Worm (Caenorhabditis elegans) whole organism, young adult: ENCODE data around the gene jun-1.
A peak's percentile ranks its signal among the peaks of the same experiment; 100 is the strongest.

Experiments
- B0035.1 ChIP-seq: sonication (generic microtip); optimal IDR thresholded peaks from 2 replicates; lab custom pipeline; 2016; ENCODE audit warnings: missing genetic modification characterization, mild to moderate bottlenecking, missing compliant biosample characterization, missing genotype, missing genetic modification reagents
- B0261.1 ChIP-seq: sonication (generic microtip); optimal IDR thresholded peaks from 2 replicates; lab custom pipeline; 2016; ENCODE audit warnings: mild to moderate bottlenecking, missing genetic modification characterization, moderate library complexity, missing compliant biosample characterization
- B0336.3 ChIP-seq: fragments of 200-800 bp; sonication (Bioruptor generic); IDR thresholded peaks from 2 replicates; pipeline ENCODE4 v1.3.6; 2022; ENCODE audit warnings: missing genetic modification characterization, missing compliant biosample characterization
- C06A6.2 ChIP-seq: fragments of 200-800 bp; sonication (Bioruptor generic); conservative IDR thresholded peaks from 2 replicates; pipeline ENCODE4 v1.3.6; 2022; ENCODE audit warnings: missing genetic modification characterization, missing compliant biosample characterization
- D2030.7 ChIP-seq: fragments of 200-800 bp; sonication (Bioruptor generic); IDR thresholded peaks from 2 replicates; pipeline ENCODE4 v1.3.6; 2022; ENCODE audit warnings: missing genetic modification reagents, missing genetic modification characterization, missing compliant biosample characterization
- F52B5.7 ChIP-seq: sonication (generic microtip); optimal IDR thresholded peaks from 2 replicates; lab custom pipeline; 2016; ENCODE audit warnings: mild to moderate bottlenecking, missing genetic modification characterization, missing compliant biosample characterization
- K11D2.4 ChIP-seq: fragments of 200-800 bp; sonication (Bioruptor generic); IDR thresholded peaks from 2 replicates; pipeline ENCODE4 v1.3.6; 2022; ENCODE audit warnings: missing genetic modification reagents, missing genetic modification characterization, missing compliant biosample characterization
- Y53F4B.3 ChIP-seq: fragments of 200-800 bp; sonication (Bioruptor generic); IDR thresholded peaks from 2 replicates; pipeline ENCODE4 v1.3.6; 2022; ENCODE audit warnings: missing genetic modification reagents, missing genetic modification characterization, missing compliant biosample characterization
- aptf-3 ChIP-seq: fragments of 200-800 bp; sonication (Bioruptor generic); IDR thresholded peaks from 2 replicates; pipeline ENCODE4 v1.3.6; 2022; ENCODE audit warnings: missing genetic modification characterization, missing compliant biosample characterization
- attf-3 ChIP-seq: fragments of 200-800 bp; sonication (Bioruptor generic); conservative IDR thresholded peaks from 2 replicates; pipeline ENCODE4 v1.3.6; 2022; ENCODE audit warnings: missing genetic modification reagents, missing genetic modification characterization, missing compliant biosample characterization
- bed-1 ChIP-seq: fragments of 200-800 bp; sonication (Bioruptor generic); IDR thresholded peaks from 2 replicates; pipeline ENCODE4 v1.3.6; 2022; ENCODE audit warnings: missing genetic modification reagents, missing genetic modification characterization, missing compliant biosample characterization
- cebp-1 ChIP-seq, 2 experiments: fragments of 200-800 bp in 1 of 2; sonication (Bioruptor generic) in 1 of 2; sonication (generic microtip) in 1 of 2; IDR thresholded peaks in 1 of 2; optimal IDR thresholded peaks in 1 of 2; 2 replicates each; pipeline versions ENCODE4 v1.3.6 to Lab custom; 2017 to 2022; ENCODE audit warnings: missing compliant biosample characterization in 2 of 2, missing genetic modification characterization in 2 of 2, mild to moderate bottlenecking in 1 of 2, missing genetic modification reagents in 1 of 2, moderate library complexity in 1 of 2
- ceh-100 ChIP-seq: fragments of 200-800 bp; sonication (Bioruptor generic); IDR thresholded peaks from 2 replicates; pipeline ENCODE4 v1.3.6; 2022; ENCODE audit warnings: missing genetic modification reagents, missing genetic modification characterization, missing compliant biosample characterization
- dpl-1 ChIP-seq: fragments of 150-350 bp; optimal IDR thresholded peaks from 2 replicates; lab custom pipeline; 2014; ENCODE audit warnings: missing biosample characterization, missing genetic modification reagents, missing genetic modification characterization
- efl-1 ChIP-seq: fragments of 150-350 bp; optimal IDR thresholded peaks from 2 replicates; lab custom pipeline; 2014; ENCODE audit warnings: missing biosample characterization, missing genetic modification reagents, missing genetic modification characterization
- him-1 ChIP-seq: sonication (generic microtip); optimal IDR thresholded peaks from 2 replicates; lab custom pipeline; 2016; ENCODE audit warnings: missing genotype, missing genetic modification reagents, missing genetic modification characterization, missing compliant biosample characterization
- hsf-1 ChIP-seq: fragments of 200-800 bp; sonication (Bioruptor generic); IDR thresholded peaks from 2 replicates; pipeline ENCODE4 v1.3.6; 2022; ENCODE audit warnings: missing genetic modification reagents, missing genetic modification characterization, missing compliant biosample characterization
- lin-26 ChIP-seq: fragments of 200-800 bp; sonication (Bioruptor generic); IDR thresholded peaks from 2 replicates; pipeline ENCODE4 v1.3.6; 2022; ENCODE audit warnings: missing genetic modification reagents, missing genetic modification characterization, missing compliant biosample characterization
- lin-35 ChIP-seq, 3 experiments: fragments of 150-350 bp in 2 of 3; sonication (generic microtip) in 1 of 3; optimal IDR thresholded peaks; 2 replicates each; lab custom pipeline; 2014 to 2018; ENCODE audit warnings: missing biosample characterization in 3 of 3, missing genetic modification characterization in 3 of 3, missing genetic modification reagents in 3 of 3
- lin-54 ChIP-seq: fragments of 200-800 bp; sonication (Bioruptor generic); optimal IDR thresholded peaks from 2 replicates; lab custom pipeline; 2018; ENCODE audit warnings: mild to moderate bottlenecking, missing genetic modification characterization, missing compliant biosample characterization
- lsl-1 ChIP-seq: fragments of 200-800 bp; sonication (Bioruptor generic); optimal IDR thresholded peaks from 2 replicates; lab custom pipeline; 2018; ENCODE audit warnings: mild to moderate bottlenecking, missing genetic modification characterization, moderate library complexity, missing compliant biosample characterization
- madf-3 ChIP-seq: fragments of 200-800 bp; sonication (Bioruptor generic); IDR thresholded peaks from 2 replicates; pipeline ENCODE4 v1.3.6; 2022; ENCODE audit warnings: missing genetic modification reagents, missing genetic modification characterization, missing compliant biosample characterization
- madf-6 ChIP-seq: fragments of 200-800 bp; sonication (Bioruptor generic); IDR thresholded peaks from 2 replicates; pipeline ENCODE4 v1.3.6; 2022; ENCODE audit warnings: missing genetic modification reagents, missing genetic modification characterization, missing compliant biosample characterization
- mxl-1 ChIP-seq: sonication (generic microtip); optimal IDR thresholded peaks from 2 replicates; lab custom pipeline; 2016; ENCODE audit warnings: missing genetic modification characterization, missing compliant biosample characterization
- nfya-1 ChIP-seq: sonication (generic microtip); optimal IDR thresholded peaks from 2 replicates; lab custom pipeline; 2017; ENCODE audit warnings: antibody characterized with exemption, missing compliant biosample characterization, missing genetic modification characterization, borderline replicate concordance; ENCODE audit not compliant: insufficient read depth
- nhr-27 ChIP-seq: fragments of 200-800 bp; sonication (Bioruptor generic); optimal IDR thresholded peaks from 2 replicates; lab custom pipeline; 2018; ENCODE audit warnings: mild to moderate bottlenecking, missing genetic modification characterization, moderate library complexity, missing compliant biosample characterization
- pbrm-1 ChIP-seq: fragments of 200-800 bp; sonication (Bioruptor generic); IDR thresholded peaks from 2 replicates; pipeline ENCODE4 v1.3.6; 2022; ENCODE audit warnings: missing genetic modification reagents, missing genetic modification characterization, missing compliant biosample characterization
- rcor-1 ChIP-seq: fragments of 200-800 bp; sonication (Bioruptor generic); IDR thresholded peaks from 2 replicates; pipeline ENCODE4 v1.3.6; 2022; ENCODE audit warnings: missing genetic modification reagents, missing genetic modification characterization, missing compliant biosample characterization
- snpc-1.1 ChIP-seq: sonication (generic microtip); optimal IDR thresholded peaks from 2 replicates; lab custom pipeline; 2017; ENCODE audit warnings: missing genetic modification characterization, mild to moderate bottlenecking, missing compliant biosample characterization, antibody characterized with exemption, moderate library complexity, missing genotype, missing genetic modification reagents; ENCODE audit not compliant: insufficient read depth
- somi-1 ChIP-seq: fragments of 200-800 bp; sonication (Bioruptor generic); optimal IDR thresholded peaks from 2 replicates; lab custom pipeline; 2018; ENCODE audit warnings: mild to moderate bottlenecking, missing genetic modification characterization, missing compliant biosample characterization
- sptf-2 ChIP-seq: fragments of 200-800 bp; sonication (Bioruptor generic); optimal IDR thresholded peaks from 2 replicates; lab custom pipeline; 2018; ENCODE audit warnings: mild to moderate bottlenecking, missing genetic modification characterization, missing compliant biosample characterization
- ztf-18 ChIP-seq: sonication (generic microtip); optimal IDR thresholded peaks from 2 replicates; lab custom pipeline; 2016; ENCODE audit warnings: missing genotype, mild to moderate bottlenecking, missing genetic modification characterization, missing compliant biosample characterization

The jun-1 gene

DNA sequence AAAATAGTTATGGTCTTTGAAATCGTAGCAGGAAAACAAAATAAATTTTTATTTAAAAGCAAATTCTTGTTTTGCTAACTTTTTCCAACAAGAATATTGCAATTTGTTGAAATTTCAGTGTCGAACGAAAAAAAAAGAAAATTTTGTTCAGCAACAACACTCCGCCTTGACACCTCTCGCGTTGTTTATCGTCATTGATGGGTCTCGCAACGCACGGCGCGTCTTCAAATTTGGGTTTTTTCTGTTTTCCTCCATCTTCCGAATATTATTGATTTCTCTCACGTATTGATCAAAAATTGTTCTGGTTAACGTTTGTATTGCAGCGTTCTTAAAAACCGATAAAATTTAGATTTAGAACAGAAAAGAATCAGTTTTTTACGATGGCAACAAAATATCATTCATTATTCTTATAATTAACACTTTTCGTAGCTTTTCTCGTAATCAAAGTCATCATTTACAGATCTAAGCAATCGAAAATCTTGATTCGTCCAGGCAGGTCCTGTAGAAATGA is 56.5 kb downstream of the jun-1 start, which contains the start of gene dpl-1:
Gene dpl-1, plus strand, starts transcription at position 461 of the 511 bp plus-strand sequence.
- TF ChIP-seq dpl-1 (GFP tag; lab: Kevin White, UChicago), result peak; percentile 26
- TF ChIP-seq lin-54, result peak; percentile 30
- no peak for TF ChIP-seq lsl-1 (GFP tag; lab: Kevin White, UChicago)
- peak; percentile 39 for TF ChIP-seq efl-1 (GFP tag; lab: Kevin White, UChicago)
- TF ChIP-seq ztf-18 (tag; lab: Kevin White, UChicago), result no peak
- TF ChIP-seq attf-3 (GFP tag; lab: Robert Waterston, UW), result peak; percentile 92
- TF ChIP-seq lin-35 (GFP tag; optimal IDR thresholded peaks at IDR 0.05; lab: Kevin White, UChicago), result peak in 1 of 3 experiments; percentile 59

DNA sequence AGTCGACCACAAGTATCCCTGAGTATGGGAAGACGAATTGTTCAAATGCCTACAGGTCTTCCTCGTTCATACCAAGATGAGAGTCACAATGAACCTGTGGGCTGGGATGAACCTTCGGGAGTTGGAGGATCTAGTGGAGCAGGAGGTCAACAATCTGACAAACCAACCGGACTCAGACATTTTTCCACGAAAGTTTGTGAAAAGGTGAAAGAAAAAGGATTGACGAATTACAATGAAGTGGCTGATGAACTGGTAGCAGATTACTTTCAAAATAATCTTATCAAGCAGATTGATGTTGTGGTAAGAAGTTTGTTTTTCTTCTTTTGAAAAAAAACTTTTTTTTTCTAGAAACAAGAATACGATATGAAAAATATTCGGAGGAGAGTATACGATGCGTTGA is 57.1 kb downstream of the jun-1 start:
- TF ChIP-seq mxl-1 (no peak), K11D2.4 (no peak), madf-3 (GFP tag; lab: Robert Waterston, UW) (0 out of 2 replicates have a peak, but pooled peaks have one; percentile 24)

DNA sequence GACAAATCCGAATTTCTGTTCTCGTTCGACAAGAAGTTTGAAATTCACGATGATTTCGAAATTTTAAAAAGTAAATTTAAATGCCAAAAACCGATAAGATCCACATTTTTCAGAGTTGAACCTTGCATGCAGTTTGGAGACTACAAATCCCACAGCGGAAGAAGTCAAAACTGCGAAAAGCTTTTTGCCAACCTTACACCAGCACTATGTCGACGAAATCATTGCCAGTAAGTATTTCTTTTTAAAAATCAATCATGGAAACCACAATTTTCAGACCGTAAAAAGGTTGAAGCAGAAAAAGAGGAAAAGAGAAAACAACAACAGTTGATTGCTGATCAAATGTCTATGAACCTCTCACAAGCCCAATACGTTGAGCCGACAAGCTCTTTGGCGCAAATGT is 57.9 kb downstream of the jun-1 start:
- TF ChIP-seq mxl-1, result no peak
- no peak for TF ChIP-seq D2030.7
- 0 out of 2 replicates have a peak, but pooled peaks have one; percentile 11 for TF ChIP-seq madf-6 (GFP tag; lab: Robert Waterston, UW)
- no peak for TF ChIP-seq bed-1
- TF ChIP-seq Y53F4B.3 (GFP tag; lab: Robert Waterston, UW), result no peak
- TF ChIP-seq K11D2.4, result no peak
- TF ChIP-seq rcor-1 (GFP tag; lab: Robert Waterston, UW), result no peak
- TF ChIP-seq cebp-1 (GFP tag; IDR thresholded peaks at IDR 0.05; lab: Robert Waterston, UW), result no peak
- TF ChIP-seq cebp-1 (tag; optimal IDR thresholded peaks at IDR 0.05; lab: Kevin White, UChicago), result no peak

DNA sequence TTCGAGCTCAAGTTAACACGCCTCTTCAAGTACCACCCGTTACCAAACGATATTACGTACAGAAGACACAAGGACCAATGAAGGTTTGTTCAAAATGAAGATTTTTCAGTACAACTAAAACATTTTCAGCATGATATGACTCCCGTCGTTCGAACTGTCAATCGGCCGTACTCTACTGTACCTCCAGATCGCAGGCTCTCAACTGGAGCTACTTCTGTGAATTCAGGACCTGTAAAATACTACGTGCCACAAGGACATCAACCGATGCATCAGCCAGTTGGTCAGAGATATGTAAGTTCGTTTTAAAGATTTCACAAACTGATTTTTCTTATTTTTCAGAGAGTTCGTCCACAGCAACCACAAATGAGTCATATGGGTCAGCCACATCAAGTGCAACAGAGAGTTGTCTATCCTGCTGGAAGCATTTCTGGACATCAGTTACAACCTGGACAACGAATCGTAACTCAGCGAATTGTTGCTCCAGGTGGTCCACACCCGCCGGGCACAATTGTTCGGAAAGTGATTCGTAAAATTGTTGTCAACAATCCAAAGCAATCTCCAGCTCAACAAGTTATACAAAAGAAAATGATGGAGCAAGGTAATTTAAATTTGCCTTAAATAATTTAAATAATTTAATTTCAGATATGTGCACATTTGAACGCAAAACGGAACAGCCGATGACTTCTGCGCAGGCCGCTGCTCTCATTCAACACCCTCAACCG is 58.7 kb downstream of the jun-1 start:
- TF ChIP-seq snpc-1.1 (no peak), ceh-100 (no peak), B0261.1 (tag; lab: Kevin White, UChicago) (no peak), him-1 (no peak), pbrm-1 (no peak), sptf-2 (GFP tag; lab: Kevin White, UChicago) (no peak), lin-26 (GFP tag; lab: Robert Waterston, UW) (no peak), F52B5.7 (no peak), hsf-1 (no peak), B0035.1 (no peak), C06A6.2 (no peak), lsl-1 (GFP tag; lab: Kevin White, UChicago) (no peak), B0336.3 (GFP tag; lab: Robert Waterston, UW) (no peak), lin-54 (no peak), nhr-27 (tag; lab: Kevin White, UChicago) (no peak)

DNA sequence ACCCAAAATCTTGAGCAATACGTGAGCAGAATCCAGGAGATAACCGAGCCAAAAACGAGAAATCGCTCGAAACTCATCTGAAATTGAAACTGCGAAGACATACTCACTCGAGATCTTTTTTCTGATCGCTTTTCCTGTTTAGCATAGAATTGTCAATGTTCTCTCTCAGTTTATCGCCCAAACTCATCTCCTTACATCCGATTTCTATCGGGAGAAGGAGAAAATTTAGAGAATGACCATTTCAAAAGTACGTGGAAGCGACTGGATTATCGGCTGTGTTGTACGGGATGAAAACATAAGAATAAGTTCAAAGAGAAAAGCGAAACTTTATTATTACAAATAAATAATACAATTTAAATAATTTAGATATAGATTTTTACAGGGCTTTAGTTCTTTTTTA is 59.9 kb downstream of the jun-1 start, which contains the start of gene T23G7.2:
Gene T23G7.2, minus strand, starts transcription at position 101 of the 400 bp plus-strand sequence.
- TF ChIP-seq snpc-1.1 (no peak), nfya-1 (tag; lab: Kevin White, UChicago) (peak; percentile 29), aptf-3 (no peak), attf-3 (GFP tag; lab: Robert Waterston, UW) (no peak), somi-1 (GFP tag; lab: Kevin White, UChicago) (no peak)
